Worm (Caenorhabditis elegans) whole organism, L4 larva: ENCODE results near the gene taf-6.2.

Source experiments
- F10B5.3 ChIP-seq: sonication (generic microtip); optimal IDR thresholded peaks from 2 replicates; lab custom pipeline; 2016; ENCODE audit warnings: mild to moderate bottlenecking, missing genetic modification characterization, missing compliant biosample characterization
- F44E2.7 ChIP-seq: fragments of 200-800 bp; sonication (Bioruptor generic); IDR thresholded peaks from 2 replicates; pipeline ENCODE4 v2.1.2; 2022; ENCODE audit warnings: missing genetic modification characterization, missing compliant biosample characterization
- T26A8.4 ChIP-seq: fragments of 200-800 bp; sonication (Bioruptor generic); IDR thresholded peaks from 2 replicates; pipeline ENCODE4 v1.3.6; 2022; ENCODE audit warnings: missing genetic modification characterization, missing compliant biosample characterization
- Y75B8A.6 ChIP-seq: fragments of 200-800 bp; sonication (Bioruptor generic); IDR thresholded peaks from 2 replicates; pipeline ENCODE4 v1.3.6; 2022; ENCODE audit warnings: missing genetic modification reagents, missing genetic modification characterization, missing compliant biosample characterization
- ZK546.5 ChIP-seq, 2 experiments: sonication (generic microtip); optimal IDR thresholded peaks; 2 replicates each; lab custom pipeline; 2017; ENCODE audit warnings: missing biosample characterization in 2 of 2, missing genetic modification characterization in 2 of 2
- egl-27 ChIP-seq: sonication (generic microtip); optimal IDR thresholded peaks from 3 replicates; lab custom pipeline; 2017; ENCODE audit warnings: missing biosample characterization, missing genetic modification reagents, missing genetic modification characterization
- gei-8 ChIP-seq: fragments of 200-800 bp; sonication (Bioruptor generic); optimal IDR thresholded peaks from 2 replicates; lab custom pipeline; 2018; ENCODE audit warnings: mild to moderate bottlenecking, missing genetic modification characterization, missing compliant biosample characterization
- lin-13 ChIP-seq: fragments of 150-350 bp; optimal IDR thresholded peaks from 2 replicates; lab custom pipeline; 2014; ENCODE audit warnings: missing biosample characterization, missing genetic modification reagents, missing genetic modification characterization
- mes-2 ChIP-seq: sonication (generic microtip); optimal IDR thresholded peaks from 2 replicates; lab custom pipeline; 2016; ENCODE audit warnings: missing genotype, mild to moderate bottlenecking, missing genetic modification characterization, missing compliant biosample characterization; ENCODE audit not compliant: poor library complexity, severe bottlenecking
- nhr-111 ChIP-seq: fragments of 200-800 bp; sonication (Bioruptor generic); optimal IDR thresholded peaks from 2 replicates; lab custom pipeline; 2018; ENCODE audit warnings: mild to moderate bottlenecking, missing genetic modification characterization, missing compliant biosample characterization
- nhr-237 ChIP-seq: sonication (generic microtip); optimal IDR thresholded peaks from 2 replicates; lab custom pipeline; 2017; ENCODE audit warnings: missing biosample characterization, missing genetic modification characterization
- pha-4 ChIP-seq, 2 experiments: fragments of 150-350 bp in 1 of 2; fragments of 200-800 bp in 1 of 2; sonication (Bioruptor generic) in 1 of 2; IDR thresholded peaks in 1 of 2; optimal IDR thresholded peaks in 1 of 2; 2 replicates each; pipeline versions ENCODE4 v1.3.6 to Lab custom; 2014 to 2022; ENCODE audit warnings: missing genetic modification characterization in 2 of 2, missing genetic modification reagents in 2 of 2, missing biosample characterization in 1 of 2, missing compliant biosample characterization in 1 of 2
- skn-1 ChIP-seq: fragments of 150-350 bp; optimal IDR thresholded peaks from 2 replicates; lab custom pipeline; 2014; ENCODE audit warnings: missing biosample characterization, missing genetic modification characterization
- snpc-4 ChIP-seq: fragments of 150-350 bp; optimal IDR thresholded peaks from 2 replicates; lab custom pipeline; 2014; ENCODE audit warnings: missing biosample characterization, missing genetic modification characterization

DNA sequence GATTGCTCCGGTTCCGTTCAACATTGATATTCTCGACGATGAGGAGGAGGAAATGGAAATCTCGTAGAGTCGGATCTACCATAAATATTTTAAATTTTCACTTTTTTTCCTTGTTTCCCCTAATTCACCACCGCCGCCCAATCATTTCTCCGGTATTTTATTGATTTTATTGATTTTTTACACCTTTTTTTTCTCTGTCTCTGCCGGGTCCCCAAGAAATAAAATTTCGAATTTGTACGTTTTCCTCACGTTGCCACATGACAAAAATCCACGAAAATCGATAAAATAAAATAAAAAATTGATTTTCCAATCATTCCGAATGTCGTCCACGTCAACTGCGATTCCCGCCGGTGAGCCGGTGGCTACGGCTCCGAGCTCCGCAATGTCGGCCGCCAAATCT lies 3.7 kb upstream of the taf-6.2 start, which contains the start of gene Y37E11AL.2:
- no peak for TF ChIP-seq pha-4 (GFP tag; IDR thresholded peaks at IDR 0.05; lab: Robert Waterston, UW)
- no peak for TF ChIP-seq pha-4 (tag; optimal IDR thresholded peaks at IDR 0.05; lab: Kevin White, UChicago)
- no peak for TF ChIP-seq lin-13
- no peak for TF ChIP-seq skn-1 (tag; lab: Kevin White, UChicago)
- TF ChIP-seq F10B5.3 (tag; lab: Kevin White, UChicago) = no peak
- TF ChIP-seq F44E2.7 (GFP tag; lab: Robert Waterston, UW) = no peak
- TF ChIP-seq egl-27 = no peak
- TF ChIP-seq Y75B8A.6 = no peak
- TF ChIP-seq nhr-111 (GFP tag; lab: Kevin White, UChicago) = no peak
- no peak for TF ChIP-seq T26A8.4 (GFP tag; lab: Robert Waterston, UW)
- TF ChIP-seq ZK546.5 (tag; optimal IDR thresholded peaks at IDR 0.05; lab: Kevin White, UChicago) = no peak
- TF ChIP-seq mes-2 (tag; lab: Kevin White, UChicago) = no peak
- TF ChIP-seq snpc-4 = no peak
- TF ChIP-seq nhr-237 (tag; lab: Kevin White, UChicago) = no peak
- no peak for TF ChIP-seq gei-8 (GFP tag; lab: Kevin White, UChicago)
